Worm (Caenorhabditis elegans): Measurements from ENCODE around the gene cdh-12.

DNA sequence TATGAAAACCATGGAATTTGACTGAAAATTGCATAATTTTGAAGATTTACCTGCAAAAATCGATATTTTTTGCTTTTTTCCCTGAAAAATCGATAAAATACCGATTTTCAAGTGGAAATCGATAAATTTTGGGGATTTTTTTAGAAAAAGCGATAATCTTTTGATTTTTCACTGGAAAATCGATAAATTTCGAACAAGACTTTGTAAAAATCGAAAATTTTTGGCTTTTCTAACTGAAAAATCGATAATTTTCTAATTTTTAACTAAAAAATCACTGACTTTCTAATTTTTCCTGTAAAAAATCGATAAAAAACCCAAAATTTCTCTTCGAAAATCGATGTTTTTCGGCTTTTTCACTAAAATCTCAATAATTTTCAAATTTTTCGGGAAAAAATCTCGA, 54.5 kb downstream of the cdh-12 start:
- TF ChIP-seq ces-1 (GFP tag; optimal IDR thresholded peaks at IDR 0.05) (no peak), unc-62 (GFP tag; optimal IDR thresholded peaks at IDR 0.05 in 1 of 2) (no peak), unc-62 (tag; optimal IDR thresholded peaks at IDR 0.05) (no peak), Y105C5A.15 (GFP tag; IDR thresholded peaks at IDR 0.05) (no peak), ctbp-1 (GFP tag; IDR thresholded peaks at IDR 0.05) (no peak), lir-3 (tag; optimal IDR thresholded peaks at IDR 0.05) (no peak), F37D6.2 (tag; optimal IDR thresholded peaks at IDR 0.05) (no peak), egl-27 (tag; optimal IDR thresholded peaks at IDR 0.05) (no peak), madf-9 (GFP tag; conservative IDR thresholded peaks at IDR 0.05) (no peak), snpc-1.2 (GFP tag; IDR thresholded peaks at IDR 0.05) (no peak), mdl-1 (tag; optimal IDR thresholded peaks at IDR 0.05) (no peak), nhr-25 (tag; optimal IDR thresholded peaks at IDR 0.05; ENCODE audit: borderline replicate concordance, insufficient read depth) (no peak), mep-1 (tag; optimal IDR thresholded peaks at IDR 0.05) (no peak), jun-1 (tag; optimal IDR thresholded peaks at IDR 0.05) (no peak), cey-2 (tag; optimal IDR thresholded peaks at IDR 0.05; ENCODE audit: borderline replicate concordance, insufficient read depth) (no peak)

All from whole organism, L4 larva.